Worm (Caenorhabditis elegans) whole organism, L1 larva: Measurements from ENCODE around the gene rpl-5.

Experiments
- C04F5.9 ChIP-seq: sonication (generic microtip); optimal IDR thresholded peaks from 2 replicates; lab custom pipeline; 2016; ENCODE audit warnings: missing genetic modification characterization, missing compliant biosample characterization
- C16A3.4 ChIP-seq: fragments of 150-350 bp; optimal IDR thresholded peaks from 2 replicates; lab custom pipeline; 2014; ENCODE audit warnings: missing biosample characterization, missing genetic modification characterization
- F16B12.6 ChIP-seq: fragments of 150-350 bp; optimal IDR thresholded peaks from 2 replicates; lab custom pipeline; 2014; ENCODE audit warnings: missing biosample characterization, missing genetic modification characterization
- alr-1 ChIP-seq: fragments of 200-800 bp; sonication (Bioruptor generic); optimal IDR thresholded peaks from 2 replicates; lab custom pipeline; 2018; ENCODE audit warnings: borderline replicate concordance, mild to moderate bottlenecking, missing genetic modification characterization, missing compliant biosample characterization
- ces-1 ChIP-seq: fragments of 150-350 bp; optimal IDR thresholded peaks from 2 replicates; lab custom pipeline; 2014; ENCODE audit warnings: missing biosample characterization, missing genetic modification reagents, missing genetic modification characterization
- dpl-1 ChIP-seq, 3 experiments: fragments of 150-350 bp in 2 of 3; sonication (generic microtip) in 1 of 3; optimal IDR thresholded peaks; 2 replicates each; lab custom pipeline; 2014 to 2017; ENCODE audit warnings: missing biosample characterization in 3 of 3, missing genetic modification characterization in 3 of 3, missing genetic modification reagents in 3 of 3
- dsc-1 ChIP-seq: sonication (generic microtip); optimal IDR thresholded peaks from 2 replicates; lab custom pipeline; 2016; ENCODE audit warnings: mild to moderate bottlenecking, missing genetic modification characterization, missing compliant biosample characterization
- egl-27 ChIP-seq, 2 experiments: fragments of 150-350 bp in 1 of 2; sonication (generic microtip); optimal IDR thresholded peaks; 3 replicates each; lab custom pipeline; 2017 to 2018; ENCODE audit warnings: missing biosample characterization in 2 of 2, missing genetic modification characterization in 2 of 2, missing genetic modification reagents in 2 of 2
- elt-3 ChIP-seq, 6 experiments: fragments of 150-350 bp in 1 of 6; sonication (generic microtip); optimal IDR thresholded peaks; 2 replicates each; lab custom pipeline; 2017 to 2018; ENCODE audit warnings: missing biosample characterization in 6 of 6, missing genetic modification characterization in 6 of 6, inconsistent platforms in 1 of 6
- fkh-10 ChIP-seq: sonication (generic microtip); optimal IDR thresholded peaks from 2 replicates; lab custom pipeline; 2017; ENCODE audit warnings: missing biosample characterization, missing genetic modification reagents, missing genetic modification characterization
- fkh-4 ChIP-seq: sonication (generic microtip); optimal IDR thresholded peaks from 2 replicates; lab custom pipeline; 2016; ENCODE audit warnings: missing compliant biosample characterization, missing genetic modification characterization, borderline replicate concordance
- fkh-8 ChIP-seq: sonication (generic microtip); optimal IDR thresholded peaks from 2 replicates; lab custom pipeline; 2016; ENCODE audit warnings: mild to moderate bottlenecking, missing genetic modification characterization, missing compliant biosample characterization
- fos-1 ChIP-seq: fragments of 150-350 bp; optimal IDR thresholded peaks from 2 replicates; lab custom pipeline; 2014; ENCODE audit warnings: missing biosample characterization, missing genetic modification characterization
- hlh-17 ChIP-seq: fragments of 200-800 bp; sonication (Bioruptor generic); optimal IDR thresholded peaks from 2 replicates; lab custom pipeline; 2018; ENCODE audit warnings: missing genetic modification characterization, mild to moderate bottlenecking, missing compliant biosample characterization, moderate library complexity, borderline replicate concordance
- hpl-2 ChIP-seq: fragments of 150-350 bp; optimal IDR thresholded peaks from 2 replicates; lab custom pipeline; 2014; ENCODE audit warnings: missing biosample characterization, missing genetic modification reagents, missing genetic modification characterization
- isw-1 ChIP-seq: fragments of 200-800 bp; sonication (Bioruptor generic); IDR thresholded peaks from 2 replicates; pipeline ENCODE4 v1.3.6; 2022; ENCODE audit warnings: missing genetic modification characterization, missing compliant biosample characterization
- lin-13 ChIP-seq: fragments of 150-350 bp; optimal IDR thresholded peaks from 2 replicates; lab custom pipeline; 2014; ENCODE audit warnings: missing biosample characterization, missing genetic modification reagents, missing genetic modification characterization
- lin-14 ChIP-seq: fragments of 200-800 bp; sonication (Bioruptor generic); optimal IDR thresholded peaks from 2 replicates; lab custom pipeline; 2018; ENCODE audit warnings: mild to moderate bottlenecking, missing genetic modification characterization, moderate library complexity, missing compliant biosample characterization
- lin-35 ChIP-seq, 2 experiments: fragments of 150-350 bp; optimal IDR thresholded peaks; 2 replicates each; lab custom pipeline; 2014; ENCODE audit warnings: missing biosample characterization in 2 of 2, missing genetic modification characterization in 2 of 2, missing genetic modification reagents in 2 of 2
- mab-9 ChIP-seq: fragments of 200-800 bp; sonication (Bioruptor generic); IDR thresholded peaks from 2 replicates; pipeline ENCODE4 v1.3.6; 2022; ENCODE audit warnings: missing genetic modification reagents, missing genetic modification characterization, missing compliant biosample characterization
- mdl-1 ChIP-seq, 2 experiments: fragments of 150-350 bp; optimal IDR thresholded peaks; 2 replicates each; lab custom pipeline; 2014 to 2017; ENCODE audit warnings: missing biosample characterization in 2 of 2, missing genetic modification characterization in 2 of 2, inconsistent platforms in 1 of 2
- nhr-11 ChIP-seq: fragments of 150-350 bp; optimal IDR thresholded peaks from 2 replicates; lab custom pipeline; 2014; ENCODE audit warnings: missing biosample characterization, missing genetic modification characterization
- nhr-12 ChIP-seq: sonication (generic microtip); optimal IDR thresholded peaks from 2 replicates; lab custom pipeline; 2017; ENCODE audit warnings: missing biosample characterization, missing genetic modification characterization
- nhr-19 ChIP-seq: fragments of 200-800 bp; sonication (Bioruptor generic); conservative IDR thresholded peaks from 2 replicates; pipeline ENCODE4 v1.3.6; 2022; ENCODE audit warnings: missing genetic modification characterization, missing compliant biosample characterization
- nhr-20 ChIP-seq: sonication (generic microtip); optimal IDR thresholded peaks from 2 replicates; lab custom pipeline; 2016; ENCODE audit warnings: mild to moderate bottlenecking, missing genetic modification characterization, missing compliant biosample characterization
- nhr-28 ChIP-seq: fragments of 150-350 bp; optimal IDR thresholded peaks from 2 replicates; lab custom pipeline; 2014; ENCODE audit warnings: missing biosample characterization, missing genetic modification characterization
- nhr-47 ChIP-seq: sonication (generic microtip); optimal IDR thresholded peaks from 2 replicates; lab custom pipeline; 2016; ENCODE audit warnings: mild to moderate bottlenecking, missing genetic modification characterization, moderate library complexity, missing compliant biosample characterization
- nhr-71 ChIP-seq: sonication (generic microtip); optimal IDR thresholded peaks from 2 replicates; lab custom pipeline; 2016; ENCODE audit warnings: mild to moderate bottlenecking, missing genetic modification characterization, moderate library complexity, missing compliant biosample characterization
- nhr-84 ChIP-seq: sonication (generic microtip); optimal IDR thresholded peaks from 2 replicates; lab custom pipeline; 2017; ENCODE audit warnings: missing biosample characterization, missing genetic modification characterization
- nhr-85 ChIP-seq: sonication (generic microtip); peaks from one replicate; lab custom pipeline; 2016; ENCODE audit warnings: missing genetic modification characterization, inconsistent platforms, missing compliant biosample characterization
- nhr-90 ChIP-seq: sonication (generic microtip); optimal IDR thresholded peaks from 2 replicates; lab custom pipeline; 2016; ENCODE audit warnings: mild to moderate bottlenecking, missing genetic modification characterization, missing compliant biosample characterization; ENCODE audit not compliant: poor library complexity
- skn-1 ChIP-seq: fragments of 150-350 bp; optimal IDR thresholded peaks from 2 replicates; lab custom pipeline; 2014; ENCODE audit warnings: missing biosample characterization, missing genetic modification characterization
- snu-23 ChIP-seq: sonication (generic microtip); optimal IDR thresholded peaks from 2 replicates; lab custom pipeline; 2016; ENCODE audit warnings: missing genetic modification characterization, missing compliant biosample characterization
- sox-4 ChIP-seq: sonication (generic microtip); optimal IDR thresholded peaks from 2 replicates; lab custom pipeline; 2016; ENCODE audit warnings: missing genetic modification characterization, missing compliant biosample characterization
- sup-37 ChIP-seq: fragments of 200-800 bp; sonication (Bioruptor generic); optimal IDR thresholded peaks from 2 replicates; lab custom pipeline; 2018; ENCODE audit warnings: mild to moderate bottlenecking, missing genetic modification characterization, missing compliant biosample characterization
- swsn-7 ChIP-seq: sonication (generic microtip); optimal IDR thresholded peaks from 2 replicates; lab custom pipeline; 2016; ENCODE audit warnings: missing genetic modification characterization, missing compliant biosample characterization
- tlp-1 ChIP-seq: fragments of 150-350 bp; optimal IDR thresholded peaks from 2 replicates; lab custom pipeline; 2014; ENCODE audit warnings: missing biosample characterization, missing genetic modification characterization
- unc-130 ChIP-seq: fragments of 150-350 bp; optimal IDR thresholded peaks from 2 replicates; lab custom pipeline; 2017; ENCODE audit warnings: missing biosample characterization, missing genetic modification characterization, inconsistent platforms
- unc-30 ChIP-seq: sonication (generic microtip); optimal IDR thresholded peaks from 2 replicates; lab custom pipeline; 2017; ENCODE audit warnings: missing biosample characterization, missing genetic modification characterization
- unc-62 ChIP-seq: fragments of 150-350 bp; optimal IDR thresholded peaks from 2 replicates; lab custom pipeline; 2014; ENCODE audit warnings: missing biosample characterization, missing genetic modification reagents, missing genetic modification characterization
- unc-86 ChIP-seq: sonication (generic microtip); optimal IDR thresholded peaks from 2 replicates; lab custom pipeline; 2016; ENCODE audit warnings: missing genetic modification characterization, missing compliant biosample characterization
- unc-98 ChIP-seq: fragments of 200-800 bp; sonication (Bioruptor generic); IDR thresholded peaks from 2 replicates; pipeline ENCODE4 v1.3.6; 2022; ENCODE audit warnings: missing genetic modification characterization, missing compliant biosample characterization
- zag-1 ChIP-seq: fragments of 150-350 bp; optimal IDR thresholded peaks from 2 replicates; lab custom pipeline; 2014; ENCODE audit warnings: missing biosample characterization, missing genetic modification characterization
- ztf-11 ChIP-seq, 2 experiments: sonication (generic microtip); optimal IDR thresholded peaks; 2 replicates each; lab custom pipeline; 2016 to 2017; ENCODE audit warnings: missing genetic modification characterization in 2 of 2, missing biosample characterization in 1 of 2, missing compliant biosample characterization in 1 of 2

rpl-5 gene

DNA sequence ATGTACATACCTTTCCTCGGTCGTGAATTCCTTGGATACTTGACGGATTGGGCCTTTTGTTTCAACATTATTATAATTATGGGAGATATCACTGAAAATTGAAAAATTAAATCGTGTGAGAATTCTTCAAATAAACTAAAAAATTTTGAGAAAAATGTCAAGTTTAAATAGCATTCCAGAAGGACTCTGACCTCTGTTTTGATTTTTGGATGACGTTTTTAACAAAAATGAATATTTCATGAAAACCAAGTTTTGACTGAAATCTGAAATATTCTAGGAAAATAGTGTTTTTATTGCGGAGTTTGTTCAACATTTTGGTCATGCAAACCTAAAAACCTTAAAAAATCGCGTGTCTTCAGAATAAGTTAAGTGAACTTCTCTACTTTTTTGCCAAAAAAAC is 13.6 kb upstream of the rpl-5 start, which contains the start of gene glb-27:
TSS of gene glb-27 (minus strand) at position 101 of the 400 bp plus-strand sequence.
- TF ChIP-seq ztf-11 (tag; optimal IDR thresholded peaks at IDR 0.05; lab: Kevin White, UChicago) (no peak), unc-98 (no peak), nhr-90 (tag; lab: Kevin White, UChicago) (no peak), dsc-1 (tag; lab: Kevin White, UChicago) (no peak)

- TF ChIP-seq F16B12.6 (no peak), nhr-20 (tag; lab: Kevin White, UChicago) (no peak), unc-130 (tag; lab: Kevin White, UChicago) (no peak), swsn-7 (peak; percentile 12), alr-1 (tag; lab: Kevin White, UChicago) (no peak), egl-27 (tag; optimal IDR thresholded peaks at IDR 0.05; lab: Kevin White, UChicago) (no peak), unc-62 (GFP tag; lab: Kevin White, UChicago) (no peak), fos-1 (no peak), nhr-19 (GFP tag; lab: Robert Waterston, UW) (no peak), tlp-1 (tag; lab: Kevin White, UChicago) (no peak), ces-1 (GFP tag; lab: Kevin White, UChicago) (peak; percentile 43), nhr-12 (tag; lab: Kevin White, UChicago) (no peak), dsc-1 (tag; lab: Kevin White, UChicago) (peak; percentile 6), lin-35 (GFP tag; optimal IDR thresholded peaks at IDR 0.05; lab: Kevin White, UChicago) (no peak), fkh-8 (tag; lab: Kevin White, UChicago) (no peak), C04F5.9 (tag; lab: Kevin White, UChicago) (no peak), hlh-17 (GFP tag; lab: Kevin White, UChicago) (no peak), mab-9 (GFP tag; lab: Robert Waterston, UW) (no peak), nhr-47 (tag; lab: Kevin White, UChicago) (peak; percentile 18), unc-30 (tag; lab: Kevin White, UChicago) (no peak), isw-1 (GFP tag; lab: Robert Waterston, UW) (no peak), nhr-84 (no peak), lin-13 (GFP tag; lab: Kevin White, UChicago) (no peak), sup-37 (GFP tag; lab: Kevin White, UChicago) (no peak), nhr-85 (no peak), fkh-4 (tag; lab: Kevin White, UChicago) (no peak), zag-1 (tag; lab: Kevin White, UChicago) (no peak), mdl-1 (tag; optimal IDR thresholded peaks at IDR 0.05; lab: Kevin White, UChicago) (no peak), snu-23 (GFP tag; lab: Kevin White, UChicago) (peak; percentile 13), nhr-90 (tag; lab: Kevin White, UChicago) (no peak), ztf-11 (tag; optimal IDR thresholded peaks at IDR 0.05; lab: Kevin White, UChicago) (no peak), nhr-71 (tag; lab: Kevin White, UChicago) (peak; percentile 9), fkh-10 (GFP tag; lab: Kevin White, UChicago) (peak; percentile 98), dpl-1 (GFP tag; optimal IDR thresholded peaks at IDR 0.05; lab: Kevin White, UChicago) (no peak), hpl-2 (GFP tag; lab: Kevin White, UChicago) (no peak), C16A3.4 (tag; lab: Kevin White, UChicago) (no peak), nhr-11 (tag; lab: Kevin White, UChicago) (no peak), lin-14 (GFP tag; lab: Kevin White, UChicago) (peak; percentile 46), unc-86 (no peak), skn-1 (tag; lab: Kevin White, UChicago) (no peak), sox-4 (tag; lab: Kevin White, UChicago) (no peak), nhr-28 (tag; lab: Kevin White, UChicago) (no peak), elt-3 (tag; optimal IDR thresholded peaks at IDR 0.05; lab: Kevin White, UChicago) (no peak)
Measured at ce11 chrII:8559188-8559587, 10.5 kb upstream of the rpl-5 start.
